Worm (Caenorhabditis elegans): ENCODE results near the gene clec-256.

clec-256 gene

ce11 chrV:18734381-18734780 is 37.1 kb upstream of the clec-256 start, which contains the start of gene scl-20:
scl-20 (minus strand) TSS chrV:18734481.
- TF ChIP-seq bed-3 (GFP tag; optimal IDR thresholded peaks at IDR 0.05) = no peak
- no peak for TF ChIP-seq drap-1 (GFP tag; optimal IDR thresholded peaks at IDR 0.05)
- TF ChIP-seq nhr-76 (tag; optimal IDR thresholded peaks at IDR 0.05) = no peak
- no peak for TF ChIP-seq lsy-2 (tag; optimal IDR thresholded peaks at IDR 0.05)
- no peak for TF ChIP-seq zip-8 (tag; optimal IDR thresholded peaks at IDR 0.05)
- TF ChIP-seq sem-2 (GFP tag; optimal IDR thresholded peaks at IDR 0.05) = no peak
- TF ChIP-seq hlh-1 (tag; optimal IDR thresholded peaks at IDR 0.05) = no peak
- TF ChIP-seq sptf-1 (tag; optimal IDR thresholded peaks at IDR 0.05) = no peak
- TF ChIP-seq lin-13 (tag; optimal IDR thresholded peaks at IDR 0.05) = no peak
- TF ChIP-seq lin-32 (GFP tag; optimal IDR thresholded peaks at IDR 0.05) = no peak
- no peak for TF ChIP-seq mep-1 (tag; optimal IDR thresholded peaks at IDR 0.05)
- TF ChIP-seq blmp-1 (tag; optimal IDR thresholded peaks at IDR 0.05) = no peak
- no peak for TF ChIP-seq flh-1 (GFP tag; optimal IDR thresholded peaks at IDR 0.05)
- no peak for TF ChIP-seq ham-2 (GFP tag; optimal IDR thresholded peaks at IDR 0.05)
- TF ChIP-seq unc-39 (tag; optimal IDR thresholded peaks at IDR 0.05) = no peak
- TF ChIP-seq elt-1 (tag; optimal IDR thresholded peaks at IDR 0.05; ENCODE audit: borderline replicate concordance, insufficient read depth) = no peak

- TF ChIP-seq unc-120 (tag; optimal IDR thresholded peaks at IDR 0.05; ENCODE audit: poor library complexity, severe bottlenecking) (no peak), M03D4.4 (tag; optimal IDR thresholded peaks at IDR 0.05) (no peak), nhr-28 (tag; optimal IDR thresholded peaks at IDR 0.05) (no peak), ceh-83 (GFP tag; optimal IDR thresholded peaks at IDR 0.05) (no peak), tbx-8 (GFP tag; optimal IDR thresholded peaks at IDR 0.05) (no peak), unc-62 (GFP tag; optimal IDR thresholded peaks at IDR 0.05) (no peak), lin-32 (GFP tag; optimal IDR thresholded peaks at IDR 0.05) (no peak), nhr-76 (tag; optimal IDR thresholded peaks at IDR 0.05) (no peak), elt-1 (tag; optimal IDR thresholded peaks at IDR 0.05; ENCODE audit: borderline replicate concordance, insufficient read depth) (no peak), ces-1 (GFP tag; optimal IDR thresholded peaks at IDR 0.05) (no peak), ceh-43 (GFP tag; optimal IDR thresholded peaks at IDR 0.05) (no peak), nhr-12 (tag; optimal IDR thresholded peaks at IDR 0.05) (no peak), sptf-1 (tag; optimal IDR thresholded peaks at IDR 0.05) (no peak), cnd-1 (tag; optimal IDR thresholded peaks at IDR 0.05) (no peak), snpc-4 (tag; optimal IDR thresholded peaks at IDR 0.05) (no peak), zip-8 (tag; optimal IDR thresholded peaks at IDR 0.05) (no peak), pha-4 (tag; optimal IDR thresholded peaks at IDR 0.05) (no peak), elt-3 (tag; optimal IDR thresholded peaks at IDR 0.05) (no peak), drap-1 (GFP tag; optimal IDR thresholded peaks at IDR 0.05) (no peak)
These were observed 33.8 kb upstream of the clec-256 start for ce11 chrV:18737646-18738045.

DNA sequence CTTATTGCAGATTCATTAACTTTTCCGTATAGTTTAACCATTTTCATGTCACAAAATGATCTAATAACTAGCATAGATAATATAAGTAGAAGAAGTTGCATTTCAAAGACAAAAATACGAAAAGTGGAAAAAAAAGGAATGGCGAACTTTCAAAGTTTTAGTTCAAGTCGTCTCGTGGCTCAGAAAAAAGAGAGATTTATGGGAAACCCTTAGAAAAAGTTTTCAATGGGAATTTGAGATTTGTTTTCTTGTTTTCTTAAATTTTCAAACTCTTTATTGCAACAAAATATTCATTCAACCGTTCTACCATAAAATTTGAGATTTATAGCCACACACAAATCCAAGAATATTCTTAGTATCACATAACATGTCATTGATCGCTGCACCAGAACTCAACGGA is 29.4 kb upstream of the clec-256 start, which contains the start of gene clec-250:
TSS of gene clec-250 (minus strand) at position 101 of the 400 bp plus-strand sequence.
- TF ChIP-seq hlh-1 (tag; optimal IDR thresholded peaks at IDR 0.05) = no peak
- TF ChIP-seq unc-120 (tag; optimal IDR thresholded peaks at IDR 0.05; ENCODE audit: poor library complexity, severe bottlenecking) = no peak
- no peak for TF ChIP-seq mep-1 (tag; optimal IDR thresholded peaks at IDR 0.05)
- TF ChIP-seq snpc-4 (tag; optimal IDR thresholded peaks at IDR 0.05) = no peak
- TF ChIP-seq pha-4 (tag; optimal IDR thresholded peaks at IDR 0.05) = no peak
- no peak for TF ChIP-seq elt-1 (tag; optimal IDR thresholded peaks at IDR 0.05; ENCODE audit: borderline replicate concordance, insufficient read depth)
- TF ChIP-seq ceh-83 (GFP tag; optimal IDR thresholded peaks at IDR 0.05) = no peak
- TF ChIP-seq sptf-1 (tag; optimal IDR thresholded peaks at IDR 0.05) = no peak
- no peak for TF ChIP-seq mls-2 (tag; optimal IDR thresholded peaks at IDR 0.05)
- no peak for TF ChIP-seq ztf-11 (tag; optimal IDR thresholded peaks at IDR 0.05)
- TF ChIP-seq ham-2 (GFP tag; optimal IDR thresholded peaks at IDR 0.05) = no peak
- TF ChIP-seq ces-1 (GFP tag; optimal IDR thresholded peaks at IDR 0.05) = no peak
- no peak for TF ChIP-seq tbx-8 (GFP tag; optimal IDR thresholded peaks at IDR 0.05)
- no peak for TF ChIP-seq lin-13 (tag; optimal IDR thresholded peaks at IDR 0.05)
- TF ChIP-seq unc-39 (tag; optimal IDR thresholded peaks at IDR 0.05) = no peak
- no peak for TF ChIP-seq ceh-39 (tag; optimal IDR thresholded peaks at IDR 0.05)
- TF ChIP-seq lin-32 (GFP tag; optimal IDR thresholded peaks at IDR 0.05) = no peak
- TF ChIP-seq flh-1 (GFP tag; optimal IDR thresholded peaks at IDR 0.05) = no peak
- TF ChIP-seq unc-62 (GFP tag; optimal IDR thresholded peaks at IDR 0.05) = no peak
- TF ChIP-seq M03D4.4 (tag; optimal IDR thresholded peaks at IDR 0.05) = no peak

DNA sequence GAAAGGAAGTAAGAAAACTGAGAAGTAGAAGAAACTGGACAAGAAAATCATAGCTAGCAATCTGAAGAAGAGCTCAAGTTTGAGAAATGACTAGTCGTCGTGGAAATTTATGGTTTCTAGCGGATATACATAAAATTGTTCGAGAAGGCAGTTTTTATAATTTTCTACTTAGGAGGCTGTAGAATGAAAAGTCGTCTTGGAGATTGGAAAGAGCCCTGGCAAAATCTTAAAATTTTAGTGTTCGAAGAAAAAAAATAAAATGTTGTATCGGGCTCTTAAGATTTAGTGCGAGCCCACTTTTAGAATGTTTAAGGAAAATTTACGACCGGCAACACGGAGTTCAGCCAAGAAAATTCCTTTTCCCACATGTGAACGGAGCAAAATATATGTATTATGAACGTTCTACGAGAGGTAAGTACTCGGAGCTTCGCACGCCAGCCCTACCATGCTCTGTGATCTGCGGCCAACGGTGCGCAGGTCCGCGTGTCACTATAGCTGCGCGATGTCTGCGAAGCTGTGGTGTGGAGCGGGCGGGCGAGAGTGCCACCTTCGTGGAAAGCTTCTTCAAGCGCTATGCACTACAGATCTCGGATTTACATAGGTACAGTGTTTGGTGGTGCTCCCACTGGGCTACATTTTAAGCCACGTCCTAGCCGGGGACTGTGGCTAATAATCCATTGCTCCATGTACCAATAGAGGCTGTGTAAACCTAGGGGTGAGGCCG is 24.4 kb upstream of the clec-256 start, which contains the start of gene clec-251:
TSS of gene clec-251 (minus strand) at position 51 of the 724 bp plus-strand sequence.
- TF ChIP-seq elt-3 (tag; optimal IDR thresholded peaks at IDR 0.05) (no peak), mep-1 (tag; optimal IDR thresholded peaks at IDR 0.05) (no peak), elt-1 (tag; optimal IDR thresholded peaks at IDR 0.05; ENCODE audit: borderline replicate concordance, insufficient read depth) (no peak), snpc-4 (tag; optimal IDR thresholded peaks at IDR 0.05) (no peak), drap-1 (GFP tag; optimal IDR thresholded peaks at IDR 0.05) (no peak), blmp-1 (tag; optimal IDR thresholded peaks at IDR 0.05) (no peak), mab-5 (tag; optimal IDR thresholded peaks at IDR 0.05) (no peak), nhr-12 (tag; optimal IDR thresholded peaks at IDR 0.05) (no peak), zip-8 (tag; optimal IDR thresholded peaks at IDR 0.05) (no peak)
